Fruit fly (Drosophila melanogaster) Kc167 (cell line): ENCODE results near the gene CG1103.

Experiments
- Myc ChIP-seq: fragments of >200 bp; optimal IDR thresholded peaks from 2 replicates; lab custom pipeline; 2017; ENCODE audit warnings: missing external identifiers
- h ChIP-seq: fragments of >200 bp; optimal IDR thresholded peaks from 3 replicates; lab custom pipeline; 2018; ENCODE audit warnings: missing external identifiers
- psq ChIP-seq: fragments of >200 bp; optimal IDR thresholded peaks from 2 replicates; lab custom pipeline; 2017; ENCODE audit warnings: missing external identifiers
- ttk ChIP-seq: sonication (Bioruptor generic); optimal IDR thresholded peaks from 2 replicates; lab custom pipeline; 2017; ENCODE audit warnings: missing external identifiers

DNA sequence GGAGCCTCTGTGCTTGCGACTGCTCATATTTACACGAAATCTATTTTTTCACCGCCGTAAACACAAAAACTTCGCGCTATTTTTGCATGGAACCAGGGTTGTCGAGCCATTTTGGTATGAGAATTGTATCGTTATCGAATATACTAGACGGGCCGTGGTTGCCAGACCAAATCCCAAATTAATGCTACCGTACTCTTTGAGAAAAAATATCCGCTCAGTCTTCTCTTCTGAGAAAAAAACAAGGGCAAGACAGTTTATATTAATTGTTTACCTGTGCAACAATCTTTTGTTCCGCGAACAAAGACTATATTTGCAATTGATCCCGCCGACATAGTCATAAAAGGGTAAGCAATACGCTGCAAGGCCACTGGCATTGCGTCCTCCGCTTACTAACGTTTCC is at the start of gene CG1103, which contains the start of gene Skp2:
- TF ChIP-seq Myc (lab: Kevin White, UChicago) (no peak), h (lab: Kevin White, UChicago) (no peak), ttk (lab: Kevin White, UChicago) (no peak), psq (no peak)
